Worm (Caenorhabditis elegans) whole organism, early embryonic: Measurements from ENCODE around the gene dct-19.

Source experiments
- B0310.2 ChIP-seq: sonication (generic microtip); optimal IDR thresholded peaks from 2 replicates; lab custom pipeline; 2016; ENCODE audit warnings: mild to moderate bottlenecking, missing genetic modification characterization, missing compliant biosample characterization
- F13C5.2 ChIP-seq: sonication (generic microtip); optimal IDR thresholded peaks from 2 replicates; lab custom pipeline; 2017; ENCODE audit warnings: mild to moderate bottlenecking, missing genetic modification characterization, inconsistent platforms, missing compliant biosample characterization
- aly-1 ChIP-seq: sonication (generic microtip); optimal IDR thresholded peaks from 2 replicates; lab custom pipeline; 2016; ENCODE audit warnings: missing genetic modification characterization, missing compliant biosample characterization
- ama-1 ChIP-seq: fragments of 150-350 bp; optimal IDR thresholded peaks from 2 replicates; lab custom pipeline; 2014
- ceh-13 ChIP-seq: fragments of 200-800 bp; sonication (Bioruptor generic); optimal IDR thresholded peaks from 2 replicates; lab custom pipeline; 2018; ENCODE audit warnings: mild to moderate bottlenecking, missing genetic modification characterization, missing compliant biosample characterization
- ceh-36 ChIP-seq: sonication (generic microtip); optimal IDR thresholded peaks from 2 replicates; lab custom pipeline; 2016; ENCODE audit warnings: missing genetic modification characterization, inconsistent platforms, missing compliant biosample characterization
- ets-7 ChIP-seq: sonication (generic microtip); optimal IDR thresholded peaks from 2 replicates; lab custom pipeline; 2016; ENCODE audit warnings: missing genotype, missing genetic modification characterization, missing compliant biosample characterization
- flt-1 ChIP-seq: fragments of 200-800 bp; sonication (Bioruptor generic); IDR thresholded peaks from 2 replicates; pipeline ENCODE4 v1.3.6; 2022; ENCODE audit warnings: missing genetic modification characterization, missing compliant biosample characterization
- hmbx-1 ChIP-seq: sonication (generic microtip); optimal IDR thresholded peaks from 2 replicates; lab custom pipeline; 2016; ENCODE audit warnings: mild to moderate bottlenecking, missing genetic modification characterization, missing compliant biosample characterization
- hmg-4 ChIP-seq: fragments of 200-800 bp; sonication (Bioruptor generic); optimal IDR thresholded peaks from 2 replicates; lab custom pipeline; 2018; ENCODE audit warnings: mild to moderate bottlenecking, missing genetic modification characterization, missing compliant biosample characterization
- hnd-1 ChIP-seq: sonication (generic microtip); optimal IDR thresholded peaks from 2 replicates; lab custom pipeline; 2016; ENCODE audit warnings: missing genetic modification characterization, missing compliant biosample characterization
- pes-1 ChIP-seq: fragments of 200-800 bp; sonication (Bioruptor generic); IDR thresholded peaks from 2 replicates; pipeline ENCODE4 v1.3.6; 2022; ENCODE audit warnings: missing genetic modification reagents, missing genetic modification characterization, missing compliant biosample characterization
- scrt-1 ChIP-seq: fragments of 200-800 bp; sonication (Bioruptor generic); IDR thresholded peaks from 2 replicates; pipeline ENCODE4 v1.3.6; 2022; ENCODE audit warnings: missing genetic modification characterization, missing compliant biosample characterization
- sea-1 ChIP-seq: fragments of 200-800 bp; sonication (Bioruptor generic); conservative IDR thresholded peaks from 2 replicates; pipeline ENCODE4 v1.3.6; 2022; ENCODE audit warnings: missing genetic modification characterization, missing compliant biosample characterization
- tbx-11 ChIP-seq: fragments of 200-800 bp; sonication (Bioruptor generic); IDR thresholded peaks from 2 replicates; pipeline ENCODE4 v1.3.6; 2022; ENCODE audit warnings: missing genetic modification characterization, missing compliant biosample characterization
- tbx-37 ChIP-seq: fragments of 200-800 bp; sonication (Bioruptor generic); conservative IDR thresholded peaks from 2 replicates; pipeline ENCODE4 v1.3.6; 2022; ENCODE audit warnings: missing genetic modification reagents, missing genetic modification characterization, missing compliant biosample characterization
- tra-4 ChIP-seq: sonication (generic microtip); optimal IDR thresholded peaks from 2 replicates; lab custom pipeline; 2017; ENCODE audit warnings: missing genetic modification characterization, missing compliant biosample characterization

Gene dct-19

ce11 chrIV:12911990-12912389, 30.7 kb upstream of the dct-19 start, which contains the start of gene K08D8.5:
Gene K08D8.5, minus strand, starts transcription at chrIV:12912129.
- TF ChIP-seq tra-4 (tag; lab: Kevin White, UChicago) (no peak), ama-1 (lab: Kevin White, UChicago) (no peak), F13C5.2 (tag; lab: Kevin White, UChicago) (no peak)

- TF ChIP-seq pes-1 (GFP tag; lab: Robert Waterston, UW) (no peak), B0310.2 (tag; lab: Kevin White, UChicago) (no peak)
Observed at ce11 chrIV:12914532-12915019, 28.2 kb upstream of the dct-19 start, which contains the start of gene irg-6. Gene irg-6, minus strand, starts transcription at chrIV:12914969.

ce11 chrIV:12915479-12915878, 27.3 kb upstream of the dct-19 start, which contains the start of gene srz-15:
Gene srz-15, plus strand, starts transcription at chrIV:12915779.
- TF ChIP-seq sea-1 (GFP tag; lab: Robert Waterston, UW) (no peak), tbx-11 (GFP tag; lab: Robert Waterston, UW) (no peak), ceh-13 (GFP tag; lab: Kevin White, UChicago) (no peak), aly-1 (tag; lab: Kevin White, UChicago) (no peak), pes-1 (GFP tag; lab: Robert Waterston, UW) (no peak), hmbx-1 (tag; lab: Kevin White, UChicago) (no peak), ceh-36 (tag; lab: Kevin White, UChicago) (no peak), ets-7 (no peak), ama-1 (lab: Kevin White, UChicago) (no peak), hnd-1 (tag; lab: Kevin White, UChicago) (no peak), B0310.2 (tag; lab: Kevin White, UChicago) (no peak), hmg-4 (no peak), tbx-37 (GFP tag; lab: Robert Waterston, UW) (no peak)

ce11 chrIV:12918256-12918655, 24.5 kb upstream of the dct-19 start, which contains the start of gene C32H11.3:
Gene C32H11.3, plus strand, starts transcription at chrIV:12918556.
- TF ChIP-seq pes-1 (GFP tag; lab: Robert Waterston, UW) (no peak), ceh-13 (GFP tag; lab: Kevin White, UChicago) (no peak), hmbx-1 (tag; lab: Kevin White, UChicago) (no peak)

- no peak for TF ChIP-seq B0310.2 (tag; lab: Kevin White, UChicago)
- no peak for TF ChIP-seq scrt-1
- TF ChIP-seq sea-1 (GFP tag; lab: Robert Waterston, UW), result no peak
- no peak for TF ChIP-seq hnd-1 (tag; lab: Kevin White, UChicago)
- TF ChIP-seq pes-1 (GFP tag; lab: Robert Waterston, UW), result no peak
- TF ChIP-seq F13C5.2 (tag; lab: Kevin White, UChicago), result no peak
- no peak for TF ChIP-seq flt-1
- TF ChIP-seq hmbx-1 (tag; lab: Kevin White, UChicago), result no peak
- no peak for TF ChIP-seq tra-4 (tag; lab: Kevin White, UChicago)
- no peak for TF ChIP-seq tbx-37 (GFP tag; lab: Robert Waterston, UW)
- TF ChIP-seq ceh-13 (GFP tag; lab: Kevin White, UChicago), result no peak
- TF ChIP-seq tbx-11 (GFP tag; lab: Robert Waterston, UW), result no peak
- TF ChIP-seq aly-1 (tag; lab: Kevin White, UChicago), result no peak
- no peak for TF ChIP-seq ceh-36 (tag; lab: Kevin White, UChicago)
- no peak for TF ChIP-seq ama-1 (lab: Kevin White, UChicago)
- no peak for TF ChIP-seq hmg-4
- no peak for TF ChIP-seq ets-7
Observed at ce11 chrIV:12920553-12920952, 22.2 kb upstream of the dct-19 start.

ce11 chrIV:12921027-12921426, 21.7 kb upstream of the dct-19 start, which contains the start of gene C32H11.4:
Gene C32H11.4, plus strand, starts transcription at chrIV:12921264.
- TF ChIP-seq B0310.2 (tag; lab: Kevin White, UChicago) (no peak), tbx-37 (GFP tag; lab: Robert Waterston, UW) (no peak), pes-1 (GFP tag; lab: Robert Waterston, UW) (no peak), tra-4 (tag; lab: Kevin White, UChicago) (no peak), aly-1 (tag; lab: Kevin White, UChicago) (no peak)

ce11 chrIV:12924332-12924731, 18.4 kb upstream of the dct-19 start, which contains the start of gene srlf-4:
Gene srlf-4, minus strand, starts transcription at chrIV:12924432.
- TF ChIP-seq ceh-13 (GFP tag; lab: Kevin White, UChicago) (no peak), tbx-37 (GFP tag; lab: Robert Waterston, UW) (no peak), sea-1 (GFP tag; lab: Robert Waterston, UW) (no peak), flt-1 (no peak), F13C5.2 (tag; lab: Kevin White, UChicago) (no peak), ama-1 (lab: Kevin White, UChicago) (no peak), ets-7 (no peak), scrt-1 (no peak), B0310.2 (tag; lab: Kevin White, UChicago) (no peak), ceh-36 (tag; lab: Kevin White, UChicago) (no peak), pes-1 (GFP tag; lab: Robert Waterston, UW) (no peak), hmbx-1 (tag; lab: Kevin White, UChicago) (no peak), tbx-11 (GFP tag; lab: Robert Waterston, UW) (no peak), hmg-4 (no peak), aly-1 (tag; lab: Kevin White, UChicago) (no peak), hnd-1 (tag; lab: Kevin White, UChicago) (no peak), tra-4 (tag; lab: Kevin White, UChicago) (no peak)

ce11 chrIV:12926639-12927038, 16.1 kb upstream of the dct-19 start, which contains the start of gene srlf-5:
Gene srlf-5, minus strand, starts transcription at chrIV:12926739.
- TF ChIP-seq hmg-4 (no peak), F13C5.2 (tag; lab: Kevin White, UChicago) (no peak), aly-1 (tag; lab: Kevin White, UChicago) (no peak), ceh-36 (tag; lab: Kevin White, UChicago) (no peak), sea-1 (GFP tag; lab: Robert Waterston, UW) (no peak), tra-4 (tag; lab: Kevin White, UChicago) (no peak), pes-1 (GFP tag; lab: Robert Waterston, UW) (no peak), scrt-1 (no peak), ama-1 (lab: Kevin White, UChicago) (no peak), B0310.2 (tag; lab: Kevin White, UChicago) (no peak)
